Worm (Caenorhabditis elegans) whole organism, late embryonic: ENCODE results near the gene timm-17B.2.

Source experiments
- F13H6.1 ChIP-seq: sonication (generic microtip); optimal IDR thresholded peaks from 2 replicates; lab custom pipeline; 2016; ENCODE audit warnings: missing genetic modification characterization, missing compliant biosample characterization
- ama-1 ChIP-seq: fragments of 150-350 bp; optimal IDR thresholded peaks from 2 replicates; lab custom pipeline; 2014
- ceh-2 ChIP-seq: sonication (generic microtip); optimal IDR thresholded peaks from 2 replicates; lab custom pipeline; 2016; ENCODE audit warnings: missing genotype, missing genetic modification characterization, missing compliant biosample characterization
- elt-4 ChIP-seq: sonication (generic microtip); optimal IDR thresholded peaks from 2 replicates; lab custom pipeline; 2016; ENCODE audit warnings: missing genetic modification characterization, missing compliant biosample characterization
- fkh-10 ChIP-seq: fragments of 150-350 bp; optimal IDR thresholded peaks from 2 replicates; lab custom pipeline; 2014; ENCODE audit warnings: missing biosample characterization, missing genetic modification reagents, missing genetic modification characterization
- madf-2 ChIP-seq: sonication (generic microtip); optimal IDR thresholded peaks from 2 replicates; lab custom pipeline; 2017; ENCODE audit warnings: missing genetic modification characterization, missing compliant biosample characterization
- nhr-11 ChIP-seq: fragments of 150-350 bp; optimal IDR thresholded peaks from 2 replicates; lab custom pipeline; 2014; ENCODE audit warnings: missing biosample characterization, missing genetic modification characterization
- pag-3 ChIP-seq: sonication (generic microtip); optimal IDR thresholded peaks from 2 replicates; lab custom pipeline; 2016; ENCODE audit warnings: missing compliant biosample characterization, missing genetic modification characterization, borderline replicate concordance
- pat-9 ChIP-seq: fragments of 200-800 bp; sonication (Bioruptor generic); optimal IDR thresholded peaks from 2 replicates; lab custom pipeline; 2018; ENCODE audit warnings: mild to moderate bottlenecking, missing genetic modification characterization, moderate library complexity, missing compliant biosample characterization
- pha-4 ChIP-seq: fragments of 150-350 bp; optimal IDR thresholded peaks from 2 replicates; lab custom pipeline; 2018; ENCODE audit warnings: missing biosample characterization, missing genetic modification reagents, missing genetic modification characterization
- sox-4 ChIP-seq: sonication (generic microtip); optimal IDR thresholded peaks from 2 replicates; lab custom pipeline; 2017; ENCODE audit warnings: mild to moderate bottlenecking, missing genetic modification characterization, inconsistent platforms, missing compliant biosample characterization
- tbx-2 ChIP-seq: sonication (generic microtip); optimal IDR thresholded peaks from 2 replicates; lab custom pipeline; 2016; ENCODE audit warnings: missing genetic modification characterization, missing compliant biosample characterization
- unc-86 ChIP-seq: sonication (generic microtip); optimal IDR thresholded peaks from 2 replicates; lab custom pipeline; 2016; ENCODE audit warnings: missing genetic modification characterization, missing compliant biosample characterization

- TF ChIP-seq pat-9 (tag; lab: Kevin White, UChicago) (no peak), ama-1 (lab: Kevin White, UChicago) (no peak), unc-86 (tag; lab: Kevin White, UChicago) (no peak), F13H6.1 (tag; lab: Kevin White, UChicago) (no peak), tbx-2 (tag; lab: Kevin White, UChicago) (no peak), pag-3 (tag; lab: Kevin White, UChicago) (no peak), ceh-2 (tag; lab: Kevin White, UChicago) (no peak), madf-2 (tag; lab: Kevin White, UChicago) (no peak), sox-4 (tag; lab: Kevin White, UChicago) (no peak), elt-4 (tag; lab: Kevin White, UChicago) (no peak), pha-4 (tag; lab: Kevin White, UChicago) (no peak), fkh-10 (GFP tag; lab: Kevin White, UChicago) (no peak), nhr-11 (tag; lab: Kevin White, UChicago) (no peak)
Observed at ce11 chrIV:8355592-8355991, 40.9 kb upstream of the timm-17B.2 start, which contains the start of the genes F17E9.2 and col-116.
